Fruit fly (Drosophila melanogaster): ENCODE measurements around the gene CG34179.

DNA sequence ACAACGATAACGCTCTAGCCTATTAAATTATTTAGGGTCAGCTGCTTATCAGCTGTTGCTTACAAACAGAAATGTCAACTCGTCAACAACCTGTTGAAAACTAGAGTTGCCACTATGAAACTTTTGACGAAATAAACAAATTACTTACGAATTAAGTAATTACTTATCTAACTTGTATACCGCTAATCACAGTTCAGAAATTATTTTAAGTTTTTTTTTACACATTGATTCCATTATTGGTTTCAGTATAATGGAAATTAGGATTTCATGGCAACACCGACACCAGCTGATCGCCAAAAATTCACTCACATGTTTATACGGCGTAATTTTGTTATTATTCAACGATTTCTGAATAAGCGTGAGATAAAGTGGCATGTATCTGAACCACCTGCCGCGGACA, 10.7 kb downstream of the CG34179 start, which contains the start of the genes CG9117 and CG31643:
- TF ChIP-seq Hr78 (GFP tag; optimal IDR thresholded peaks at IDR 0.05) (no peak), ey (GFP tag; optimal IDR thresholded peaks at IDR 0.05) (peak; percentile 76), h (GFP tag; optimal IDR thresholded peaks at IDR 0.05) (peak; percentile 83), dl (GFP tag; optimal IDR thresholded peaks at IDR 0.05; ENCODE audit: insufficient read depth in 1 of 2, partially characterized antibody in 2 of 2) (no peak)

All from whole organism, wandering third instar larva.